Fruit fly (Drosophila melanogaster): Measurements from ENCODE around the gene CG33203.
A peak's percentile ranks its signal among the peaks of the same experiment; 100 is the strongest.

CG33203 gene

DNA sequence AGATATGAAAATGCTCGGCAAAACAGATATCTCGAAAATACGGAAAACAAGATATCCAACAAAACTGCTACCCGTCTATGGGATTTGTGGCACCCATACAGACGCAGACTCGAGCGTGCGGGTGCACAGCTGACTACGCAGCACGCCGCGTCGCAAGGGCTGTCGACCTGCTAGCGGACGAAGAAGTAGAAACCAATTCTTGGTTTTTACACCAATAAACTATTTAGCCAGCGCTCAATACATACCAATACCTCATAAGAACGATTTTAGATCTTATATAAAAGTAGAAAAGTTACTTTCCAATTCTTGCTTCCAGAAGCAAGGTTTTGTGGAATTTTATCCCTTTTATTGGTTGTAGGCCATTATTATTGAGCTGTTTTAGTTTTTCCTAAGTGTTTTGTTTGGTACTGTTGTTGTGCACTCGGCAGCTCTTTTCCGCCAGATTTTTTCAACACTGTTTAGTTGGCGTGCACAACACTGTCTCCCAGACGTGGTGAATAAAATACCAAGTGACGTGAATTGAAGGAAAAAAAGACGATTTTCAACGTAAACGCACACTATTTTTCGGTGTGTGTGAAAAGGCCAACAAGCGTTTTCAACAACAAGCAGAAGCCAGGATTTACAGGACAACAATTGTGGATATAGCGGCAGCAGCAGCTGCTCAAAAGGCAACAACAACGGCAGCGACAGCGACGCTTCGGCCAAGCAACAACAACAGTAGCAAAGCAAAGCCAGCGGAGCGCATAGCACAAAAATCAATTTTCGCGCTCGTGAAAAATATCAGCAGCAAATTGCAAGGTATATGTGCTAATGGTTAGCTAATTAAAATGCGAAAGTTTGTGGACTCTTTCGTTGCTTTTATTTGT, 1.3 kb upstream of the CG33203 start:
- TF ChIP-seq vri (GFP tag; optimal IDR thresholded peaks at IDR 0.05) (peak; percentile 69), CG3919 (GFP tag; optimal IDR thresholded peaks at IDR 0.05) (peak; percentile 84), CG8319 (GFP tag; optimal IDR thresholded peaks at IDR 0.05) (peak; percentile 70), Ets21C (GFP tag; optimal IDR thresholded peaks at IDR 0.05) (peak; percentile 72), Sox102F (GFP tag; optimal IDR thresholded peaks at IDR 0.05) (peak; percentile 79), CG31627 (GFP tag; optimal IDR thresholded peaks at IDR 0.05) (peak; percentile 87), CG15336 (GFP tag; IDR thresholded peaks at IDR 0.05) (peak; percentile 67), CG8119 (GFP tag; IDR thresholded peaks at IDR 0.05) (peak; percentile 54; the same call in 2 of the 3 replicates), Hr4 (GFP tag; optimal IDR thresholded peaks at IDR 0.05) (peak; percentile 86), CG11902 (GFP tag; optimal IDR thresholded peaks at IDR 0.05) (peak; percentile 62), Lpt (GFP tag; optimal IDR thresholded peaks at IDR 0.05) (peak; percentile 55), cyc (GFP tag; optimal IDR thresholded peaks at IDR 0.05) (peak; percentile 90), CG1621 (tag; optimal IDR thresholded peaks at IDR 0.05) (peak; percentile 62), CG11762 (GFP tag; optimal IDR thresholded peaks at IDR 0.05; ENCODE audit: insufficient read depth) (peak; percentile 73), CG9139 (GFP tag; optimal IDR thresholded peaks at IDR 0.05) (no peak), ss (GFP tag; optimal IDR thresholded peaks at IDR 0.05) (peak; percentile 53 to 62), CG6276 (GFP tag; optimal IDR thresholded peaks at IDR 0.05) (peak; percentile 54), CG11294 (GFP tag; IDR thresholded peaks at IDR 0.05) (peak; percentile 71), dac (GFP tag; optimal IDR thresholded peaks at IDR 0.05) (peak; percentile 70), CG7368 (GFP tag; optimal IDR thresholded peaks at IDR 0.05) (peak; percentile 75), Hr39 (GFP tag; optimal IDR thresholded peaks at IDR 0.05) (peak; percentile 89), Sox15 (GFP tag; optimal IDR thresholded peaks at IDR 0.05) (peak; percentile 68), CG8632 (GFP tag; optimal IDR thresholded peaks at IDR 0.05) (peak; percentile 59), CG32006 (GFP tag; optimal IDR thresholded peaks at IDR 0.05) (peak; percentile 82), Sox14 (GFP tag; optimal IDR thresholded peaks at IDR 0.05) (peak; percentile 87), Met (GFP tag; optimal IDR thresholded peaks at IDR 0.05) (peak; percentile 73), Blimp-1 (GFP tag; optimal IDR thresholded peaks at IDR 0.05) (peak; percentile 46), salr (GFP tag; optimal IDR thresholded peaks at IDR 0.05) (peak; percentile 8 to 22), Eip93F (GFP tag; optimal IDR thresholded peaks at IDR 0.05) (no peak), CG4318 (GFP tag; optimal IDR thresholded peaks at IDR 0.05) (no peak), CG10669 (GFP tag; optimal IDR thresholded peaks at IDR 0.05) (peak; percentile 68), svp (GFP tag) (peak; percentile 86), net (GFP tag; optimal IDR thresholded peaks at IDR 0.05) (peak; percentile 77), CG6808 (GFP tag; optimal IDR thresholded peaks at IDR 0.05) (peak; percentile 83), Ets96B (tag; optimal IDR thresholded peaks at IDR 0.05) (peak; percentile 42), CG6854 (GFP tag; optimal IDR thresholded peaks at IDR 0.05) (no peak), OdsH (GFP tag; optimal IDR thresholded peaks at IDR 0.05) (peak; percentile 82), lz (GFP tag; optimal IDR thresholded peaks at IDR 0.05) (peak; percentile 86), Eip78C (GFP tag) (peak; percentile 92), fd85E (GFP tag; optimal IDR thresholded peaks at IDR 0.05) (peak; percentile 64), Smox (GFP tag; optimal IDR thresholded peaks at IDR 0.05) (peak; percentile 70), dsx (GFP tag; optimal IDR thresholded peaks at IDR 0.05; ENCODE audit: poor library complexity, severe bottlenecking) (peak; percentile 21), eg (GFP tag; IDR thresholded peaks at IDR 0.05) (peak; percentile 71), fd59A (GFP tag; optimal IDR thresholded peaks at IDR 0.05) (peak; percentile 8), pdm3 (GFP tag; optimal IDR thresholded peaks at IDR 0.05) (peak; percentile 86), esn (GFP tag; optimal IDR thresholded peaks at IDR 0.05) (peak; percentile 83), achi (GFP tag; optimal IDR thresholded peaks at IDR 0.05) (peak; percentile 84), CG34406 (GFP tag; optimal IDR thresholded peaks at IDR 0.05) (peak; percentile 59), acj6 (GFP tag; optimal IDR thresholded peaks at IDR 0.05) (peak; percentile 74), CG16779 (tag; optimal IDR thresholded peaks at IDR 0.05) (peak; percentile 15)

All from whole organism, prepupa.